Worm (Caenorhabditis elegans): ENCODE results near the gene F25E5.9.

DNA sequence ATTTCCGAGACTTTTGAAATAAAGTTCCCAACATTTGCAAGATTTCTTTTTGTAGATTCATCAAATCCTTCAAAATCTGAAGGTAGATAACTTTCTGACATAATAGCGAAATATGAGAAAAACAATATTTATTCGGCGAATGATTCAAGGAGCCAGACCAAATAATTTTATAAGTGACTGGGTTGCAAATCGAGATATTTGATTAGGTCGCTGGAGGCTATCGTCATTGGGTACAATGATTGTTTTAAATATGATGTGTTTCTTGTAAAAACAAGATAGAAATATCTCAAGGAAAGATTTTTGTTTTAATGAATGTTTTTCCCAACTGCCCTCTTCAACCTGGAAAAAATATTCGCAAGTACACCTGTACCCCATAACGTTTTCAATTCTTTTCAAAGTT lies 8.8 kb downstream of the F25E5.9 start, which contains the start of gene srw-69:
- no peak for TF ChIP-seq efl-1 (GFP tag; optimal IDR thresholded peaks at IDR 0.05)
- no peak for TF ChIP-seq unc-62 (GFP tag; optimal IDR thresholded peaks at IDR 0.05)
- TF ChIP-seq him-1 (tag; optimal IDR thresholded peaks at IDR 0.05), result no peak
- TF ChIP-seq snpc-1.1 (tag; optimal IDR thresholded peaks at IDR 0.05; ENCODE audit: insufficient read depth), result no peak

All from whole organism, young adult.